Worm (Caenorhabditis elegans) whole organism, L1 larva: ENCODE measurements around the gene Y68A4A.13.

Experiments used
- F16B12.6 ChIP-seq: fragments of 150-350 bp; optimal IDR thresholded peaks from 2 replicates; lab custom pipeline; 2014; ENCODE audit warnings: missing biosample characterization, missing genetic modification characterization
- aha-1 ChIP-seq: fragments of 150-350 bp; optimal IDR thresholded peaks from 2 replicates; lab custom pipeline; 2014; ENCODE audit warnings: missing biosample characterization, missing genetic modification characterization
- alr-1 ChIP-seq: fragments of 200-800 bp; sonication (Bioruptor generic); optimal IDR thresholded peaks from 2 replicates; lab custom pipeline; 2018; ENCODE audit warnings: borderline replicate concordance, mild to moderate bottlenecking, missing genetic modification characterization, missing compliant biosample characterization
- ama-1 ChIP-seq: fragments of 150-350 bp; optimal IDR thresholded peaks from 2 replicates; lab custom pipeline; 2014
- blmp-1 ChIP-seq: fragments of 150-350 bp; optimal IDR thresholded peaks from 2 replicates; lab custom pipeline; 2014; ENCODE audit warnings: missing biosample characterization, missing genetic modification characterization
- dpl-1 ChIP-seq, 3 experiments: fragments of 150-350 bp in 2 of 3; sonication (generic microtip) in 1 of 3; optimal IDR thresholded peaks; 2 replicates each; lab custom pipeline; 2014 to 2017; ENCODE audit warnings: missing biosample characterization in 3 of 3, missing genetic modification characterization in 3 of 3, missing genetic modification reagents in 3 of 3
- efl-1 ChIP-seq, 4 experiments: fragments of 150-350 bp; optimal IDR thresholded peaks in 3 of 4; peaks in 1 of 4; 1 replicate in 1 of 4; 2 replicates in 3 of 4; lab custom pipeline; 2014; ENCODE audit warnings: missing biosample characterization in 2 of 4, missing genetic modification characterization in 2 of 4, missing genetic modification reagents in 2 of 4
- egl-13 ChIP-seq: sonication (generic microtip); optimal IDR thresholded peaks from 2 replicates; lab custom pipeline; 2016; ENCODE audit warnings: missing genotype, missing genetic modification reagents, missing genetic modification characterization, missing compliant biosample characterization
- egl-27 ChIP-seq, 2 experiments: fragments of 150-350 bp in 1 of 2; sonication (generic microtip); optimal IDR thresholded peaks; 3 replicates each; lab custom pipeline; 2017 to 2018; ENCODE audit warnings: missing biosample characterization in 2 of 2, missing genetic modification characterization in 2 of 2, missing genetic modification reagents in 2 of 2
- ets-5 ChIP-seq: fragments of 200-800 bp; sonication (Bioruptor generic); IDR thresholded peaks from 2 replicates; pipeline ENCODE4 v1.3.6; 2022; ENCODE audit warnings: missing genetic modification characterization, missing compliant biosample characterization
- fkh-4 ChIP-seq: sonication (generic microtip); optimal IDR thresholded peaks from 2 replicates; lab custom pipeline; 2016; ENCODE audit warnings: missing compliant biosample characterization, missing genetic modification characterization, borderline replicate concordance
- hlh-17 ChIP-seq: fragments of 200-800 bp; sonication (Bioruptor generic); optimal IDR thresholded peaks from 2 replicates; lab custom pipeline; 2018; ENCODE audit warnings: missing genetic modification characterization, mild to moderate bottlenecking, missing compliant biosample characterization, moderate library complexity, borderline replicate concordance
- hlh-4 ChIP-seq: sonication (generic microtip); optimal IDR thresholded peaks from 2 replicates; lab custom pipeline; 2016; ENCODE audit warnings: mild to moderate bottlenecking, missing genetic modification characterization, missing compliant biosample characterization
- jun-1 ChIP-seq: fragments of 150-350 bp; optimal IDR thresholded peaks from 2 replicates; lab custom pipeline; 2014; ENCODE audit warnings: missing biosample characterization, missing genetic modification reagents, missing genetic modification characterization
- lin-14 ChIP-seq: fragments of 200-800 bp; sonication (Bioruptor generic); optimal IDR thresholded peaks from 2 replicates; lab custom pipeline; 2018; ENCODE audit warnings: mild to moderate bottlenecking, missing genetic modification characterization, moderate library complexity, missing compliant biosample characterization
- mdl-1 ChIP-seq, 2 experiments: fragments of 150-350 bp; optimal IDR thresholded peaks; 2 replicates each; lab custom pipeline; 2014 to 2017; ENCODE audit warnings: missing biosample characterization in 2 of 2, missing genetic modification characterization in 2 of 2, inconsistent platforms in 1 of 2
- mep-1 ChIP-seq: fragments of 150-350 bp; optimal IDR thresholded peaks from 2 replicates; lab custom pipeline; 2014; ENCODE audit warnings: missing biosample characterization, missing genetic modification characterization
- nhr-11 ChIP-seq: fragments of 150-350 bp; optimal IDR thresholded peaks from 2 replicates; lab custom pipeline; 2014; ENCODE audit warnings: missing biosample characterization, missing genetic modification characterization
- nhr-20 ChIP-seq: sonication (generic microtip); optimal IDR thresholded peaks from 2 replicates; lab custom pipeline; 2016; ENCODE audit warnings: mild to moderate bottlenecking, missing genetic modification characterization, missing compliant biosample characterization
- nhr-76 ChIP-seq: sonication (generic microtip); optimal IDR thresholded peaks from 2 replicates; lab custom pipeline; 2017; ENCODE audit warnings: missing biosample characterization, missing genetic modification characterization
- nhr-84 ChIP-seq: sonication (generic microtip); optimal IDR thresholded peaks from 2 replicates; lab custom pipeline; 2017; ENCODE audit warnings: missing biosample characterization, missing genetic modification characterization
- nhr-85 ChIP-seq: sonication (generic microtip); peaks from one replicate; lab custom pipeline; 2016; ENCODE audit warnings: missing genetic modification characterization, inconsistent platforms, missing compliant biosample characterization
- nhr-90 ChIP-seq: sonication (generic microtip); optimal IDR thresholded peaks from 2 replicates; lab custom pipeline; 2016; ENCODE audit warnings: mild to moderate bottlenecking, missing genetic modification characterization, missing compliant biosample characterization; ENCODE audit not compliant: poor library complexity
- pag-3 ChIP-seq: sonication (generic microtip); optimal IDR thresholded peaks from 2 replicates; lab custom pipeline; 2017; ENCODE audit warnings: missing genetic modification characterization, mild to moderate bottlenecking, missing compliant biosample characterization, antibody characterized with exemption, borderline replicate concordance; ENCODE audit not compliant: insufficient read depth
- pax-3 ChIP-seq: fragments of 200-800 bp; sonication (Bioruptor generic); optimal IDR thresholded peaks from 2 replicates; lab custom pipeline; 2018; ENCODE audit warnings: mild to moderate bottlenecking, missing genetic modification characterization, moderate library complexity, missing compliant biosample characterization
- rnt-1 ChIP-seq: sonication (generic microtip); optimal IDR thresholded peaks from 2 replicates; lab custom pipeline; 2016; ENCODE audit warnings: mild to moderate bottlenecking, missing genetic modification characterization, moderate library complexity, missing compliant biosample characterization
- skn-1 ChIP-seq: fragments of 150-350 bp; optimal IDR thresholded peaks from 2 replicates; lab custom pipeline; 2014; ENCODE audit warnings: missing biosample characterization, missing genetic modification characterization
- snu-23 ChIP-seq: sonication (generic microtip); optimal IDR thresholded peaks from 2 replicates; lab custom pipeline; 2016; ENCODE audit warnings: missing genetic modification characterization, missing compliant biosample characterization
- sox-4 ChIP-seq: sonication (generic microtip); optimal IDR thresholded peaks from 2 replicates; lab custom pipeline; 2016; ENCODE audit warnings: missing genetic modification characterization, missing compliant biosample characterization
- sup-37 ChIP-seq: fragments of 200-800 bp; sonication (Bioruptor generic); optimal IDR thresholded peaks from 2 replicates; lab custom pipeline; 2018; ENCODE audit warnings: mild to moderate bottlenecking, missing genetic modification characterization, missing compliant biosample characterization
- unc-86 ChIP-seq: sonication (generic microtip); optimal IDR thresholded peaks from 2 replicates; lab custom pipeline; 2016; ENCODE audit warnings: missing genetic modification characterization, missing compliant biosample characterization
- unc-98 ChIP-seq: fragments of 200-800 bp; sonication (Bioruptor generic); IDR thresholded peaks from 2 replicates; pipeline ENCODE4 v1.3.6; 2022; ENCODE audit warnings: missing genetic modification characterization, missing compliant biosample characterization
- vab-15 ChIP-seq: sonication (generic microtip); optimal IDR thresholded peaks from 2 replicates; lab custom pipeline; 2017; ENCODE audit warnings: missing genotype, mild to moderate bottlenecking, missing genetic modification characterization, missing compliant biosample characterization
- zag-1 ChIP-seq: fragments of 150-350 bp; optimal IDR thresholded peaks from 2 replicates; lab custom pipeline; 2014; ENCODE audit warnings: missing biosample characterization, missing genetic modification characterization
- zip-4 ChIP-seq: fragments of 200-800 bp; sonication (Bioruptor generic); optimal IDR thresholded peaks from 2 replicates; lab custom pipeline; 2018; ENCODE audit warnings: mild to moderate bottlenecking, missing genetic modification characterization, moderate library complexity, missing compliant biosample characterization

Gene Y68A4A.13

DNA sequence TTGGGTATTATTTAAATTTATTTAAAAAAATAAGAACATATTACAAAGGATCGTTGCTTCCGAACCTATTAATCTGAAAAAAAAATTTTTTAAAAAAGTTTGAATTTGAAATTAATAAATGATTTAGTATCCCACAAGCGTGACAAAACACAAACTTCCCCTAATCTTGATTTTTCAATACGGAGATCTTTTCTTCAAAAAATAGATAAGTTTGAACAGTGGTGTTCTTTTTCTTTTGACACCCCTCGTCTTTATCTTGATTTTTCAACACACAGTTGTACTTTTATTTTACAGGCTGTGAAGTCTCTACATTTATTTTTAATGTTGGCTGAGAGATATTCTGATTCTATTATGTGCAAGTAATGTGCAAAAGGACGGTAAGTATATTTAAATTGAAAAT, 28.4 kb upstream of the Y68A4A.13 start, which contains the start of gene T19C9.10:
Gene T19C9.10, plus strand, starts transcription at position 248 of the 400 bp plus-strand sequence.
- TF ChIP-seq nhr-85 (tag; lab: Kevin White, UChicago): peak; percentile 28
- peak; percentile 40 for TF ChIP-seq lin-14 (GFP tag; lab: Kevin White, UChicago)
- no peak for TF ChIP-seq zag-1

- no peak for TF ChIP-seq snu-23 (GFP tag; lab: Kevin White, UChicago)
- no peak for TF ChIP-seq lin-14 (GFP tag; lab: Kevin White, UChicago)
- TF ChIP-seq mdl-1 (tag; optimal IDR thresholded peaks at IDR 0.05; lab: Kevin White, UChicago): no peak
- no peak for TF ChIP-seq zag-1
- TF ChIP-seq dpl-1 (GFP tag; optimal IDR thresholded peaks at IDR 0.05; lab: Kevin White, UChicago): no peak
- no peak for TF ChIP-seq aha-1 (tag; lab: Kevin White, UChicago)
- TF ChIP-seq alr-1 (tag; lab: Kevin White, UChicago): no peak
- TF ChIP-seq jun-1 (tag; lab: Kevin White, UChicago): no peak
- no peak for TF ChIP-seq egl-13
- no peak for TF ChIP-seq nhr-20
- TF ChIP-seq ets-5: no peak
- TF ChIP-seq unc-86: no peak
- no peak for TF ChIP-seq zip-4
These were observed 24.5 kb upstream of the Y68A4A.13 start for ce11 chrV:17232403-17232802.

DNA sequence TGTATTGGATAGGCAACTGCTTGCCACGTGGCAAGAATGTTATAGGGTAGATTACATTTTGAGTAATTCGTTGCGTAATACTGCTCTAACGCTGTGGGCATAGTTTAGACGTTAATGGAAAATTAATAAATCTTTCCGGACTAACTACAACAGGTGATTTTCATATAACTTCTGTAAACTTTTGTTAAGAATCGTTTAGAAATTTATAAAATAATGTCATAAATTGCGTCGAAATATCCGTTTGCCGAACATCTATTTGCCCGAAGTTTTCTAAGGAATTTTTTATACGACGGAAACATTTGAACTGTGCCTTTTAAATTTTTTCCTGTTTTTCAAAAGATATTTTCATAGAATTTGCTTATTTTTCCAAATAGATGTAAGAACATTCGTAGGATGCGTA, 18.2 kb upstream of the Y68A4A.13 start, which contains the start of gene srh-112:
Gene srh-112, minus strand, starts transcription at position 101 of the 400 bp plus-strand sequence.
- no peak for TF ChIP-seq rnt-1 (tag; lab: Kevin White, UChicago)
- TF ChIP-seq mep-1 (tag; lab: Kevin White, UChicago): no peak
- TF ChIP-seq blmp-1 (tag; lab: Kevin White, UChicago): no peak
- TF ChIP-seq pag-3 (tag; lab: Kevin White, UChicago): no peak
- no peak for TF ChIP-seq egl-27 (tag; optimal IDR thresholded peaks at IDR 0.05; lab: Kevin White, UChicago)
- TF ChIP-seq sup-37 (GFP tag; lab: Kevin White, UChicago): no peak
- no peak for TF ChIP-seq ets-5
- no peak for TF ChIP-seq vab-15
- no peak for TF ChIP-seq unc-98 (GFP tag; lab: Robert Waterston, UW)
- no peak for TF ChIP-seq snu-23 (GFP tag; lab: Kevin White, UChicago)
- TF ChIP-seq F16B12.6 (tag; lab: Kevin White, UChicago): no peak
- TF ChIP-seq hlh-4: no peak
- TF ChIP-seq nhr-20: no peak
- TF ChIP-seq nhr-90 (tag; lab: Kevin White, UChicago): no peak
- TF ChIP-seq skn-1 (tag; lab: Kevin White, UChicago): no peak
- no peak for TF ChIP-seq hlh-17
- no peak for TF ChIP-seq aha-1 (tag; lab: Kevin White, UChicago)
- TF ChIP-seq nhr-11 (tag; lab: Kevin White, UChicago): no peak
- no peak for TF ChIP-seq ama-1

- TF ChIP-seq vab-15 (no peak), zip-4 (no peak), fkh-4 (no peak), nhr-76 (tag; lab: Kevin White, UChicago) (no peak), nhr-84 (tag; lab: Kevin White, UChicago) (no peak), efl-1 (optimal IDR thresholded peaks at IDR 0.05; lab: Kevin White, UChicago) (no peak), efl-1 (GFP tag; optimal IDR thresholded peaks at IDR 0.05 in 1 of 2; lab: Kevin White, UChicago) (peak in 1 of 2 experiments; percentile 68), sox-4 (tag; lab: Kevin White, UChicago) (no peak)
- TF ChIP-seq, all 84 proteins: peak for 1
These were observed 17.4 kb upstream of the Y68A4A.13 start, which contains the start of gene scl-25 for ce11 chrV:17225389-17225788. Gene scl-25, plus strand, starts transcription at chrV:17225689.

ce11 chrV:17223305-17223704, 15.4 kb upstream of the Y68A4A.13 start, which contains the start of gene srh-252:
Gene srh-252, minus strand, starts transcription at chrV:17223405.
- TF ChIP-seq pax-3: no peak
